Fruit fly (Drosophila melanogaster) whole organism, embryonic: ENCODE measurements around the gene DPCoAC.

Source experiments
- Abd-B ChIP-seq: fragments of 200-800 bp; sonication (Bioruptor generic); optimal IDR thresholded peaks from 2 replicates; lab custom pipeline; 2018; ENCODE audit warnings: missing biosample characterization, mild to moderate bottlenecking, missing genetic modification characterization, moderate library complexity
- Aef1 ChIP-seq: fragments of 200-800 bp; sonication (Bioruptor generic); IDR thresholded peaks from 3 replicates; pipeline ENCODE4 v1.3.6; 2022; ENCODE audit warnings: missing biosample characterization, missing genetic modification characterization
- C15 ChIP-seq: fragments of 200-800 bp; sonication (Bioruptor generic); IDR thresholded peaks from 3 replicates; pipeline ENCODE4 v1.3.6; 2022; ENCODE audit warnings: missing biosample characterization, missing genetic modification characterization
- CG12299 ChIP-seq: fragments of 200-800 bp; sonication (Bioruptor generic); optimal IDR thresholded peaks from 2 replicates; lab custom pipeline; 2018; ENCODE audit warnings: missing biosample characterization, mild to moderate bottlenecking, missing genetic modification characterization
- CG1233 ChIP-seq: fragments of 200-800 bp; sonication (Bioruptor generic); optimal IDR thresholded peaks from 4 replicates; lab custom pipeline; 2018; ENCODE audit warnings: missing biosample characterization, mild to moderate bottlenecking, missing genetic modification characterization
- CG12769 ChIP-seq: fragments of 200-800 bp; sonication (Bioruptor generic); optimal IDR thresholded peaks from 2 replicates; lab custom pipeline; 2019; ENCODE audit warnings: missing biosample characterization, mild to moderate bottlenecking, missing genetic modification characterization, moderate library complexity
- CG13123 ChIP-seq: fragments of 200-800 bp; sonication (Bioruptor generic); optimal IDR thresholded peaks from 2 replicates; lab custom pipeline; 2016; ENCODE audit warnings: missing biosample characterization, missing genetic modification characterization
- CG13424 ChIP-seq: fragments of 200-800 bp; sonication (Bioruptor generic); optimal IDR thresholded peaks from 2 replicates; lab custom pipeline; 2019; ENCODE audit warnings: missing biosample characterization, mild to moderate bottlenecking, missing genetic modification characterization, moderate library complexity
- CG14050 ChIP-seq: fragments of 200-800 bp; sonication (Bioruptor generic); IDR thresholded peaks from 3 replicates; pipeline ENCODE4 v1.3.6; 2022; ENCODE audit warnings: missing biosample characterization, missing genetic modification characterization
- CG14860 ChIP-seq: fragments of 200-800 bp; sonication (Bioruptor generic); IDR thresholded peaks from 3 replicates; pipeline ENCODE4 v1.3.6; 2022; ENCODE audit warnings: missing biosample characterization, missing genetic modification characterization; ENCODE audit not compliant: partially characterized antibody
- CG17802 ChIP-seq: fragments of 200-800 bp; sonication (Bioruptor generic); optimal IDR thresholded peaks from 2 replicates; lab custom pipeline; 2018; ENCODE audit warnings: missing biosample characterization, mild to moderate bottlenecking, missing genetic modification characterization, moderate library complexity
- CG18262 ChIP-seq: fragments of 200-800 bp; optimal IDR thresholded peaks from 3 replicates; lab custom pipeline; 2019; ENCODE audit warnings: missing biosample characterization, mild to moderate bottlenecking, missing genetic modification characterization, moderate library complexity
- CG18599 ChIP-seq: fragments of 200-800 bp; sonication (Bioruptor generic); optimal IDR thresholded peaks from 3 replicates; lab custom pipeline; 2017; ENCODE audit warnings: missing biosample characterization, missing genetic modification characterization, mild to moderate bottlenecking, moderate library complexity, missing genetic modification reagents
- CG30403 ChIP-seq: fragments of 200-800 bp; sonication (Bioruptor generic); optimal IDR thresholded peaks from 3 replicates; lab custom pipeline; 2016; ENCODE audit warnings: missing biosample characterization, missing genetic modification characterization
- CG30431 ChIP-seq: fragments of 200-800 bp; sonication (Bioruptor generic); optimal IDR thresholded peaks from 2 replicates; lab custom pipeline; 2017; ENCODE audit warnings: missing biosample characterization, missing genetic modification characterization
- CG3847 ChIP-seq: fragments of 200-800 bp; sonication (Bioruptor generic); IDR thresholded peaks from 2 replicates; pipeline ENCODE4 v1.3.6; 2022; ENCODE audit warnings: missing biosample characterization, missing genetic modification characterization
- CG6175 ChIP-seq: fragments of 200-800 bp; sonication (Bioruptor generic); IDR thresholded peaks from 3 replicates; pipeline ENCODE4 v1.3.6; 2022; ENCODE audit warnings: missing biosample characterization, missing genetic modification characterization
- CG7556 ChIP-seq: fragments of 200-800 bp; sonication (Bioruptor generic); optimal IDR thresholded peaks from 2 replicates; lab custom pipeline; 2017; ENCODE audit warnings: missing biosample characterization, mild to moderate bottlenecking, missing genetic modification characterization
- CG8388 ChIP-seq: fragments of 200-800 bp; sonication (Bioruptor generic); optimal IDR thresholded peaks from 2 replicates; lab custom pipeline; 2019; ENCODE audit warnings: missing biosample characterization, mild to moderate bottlenecking, missing genetic modification characterization, moderate library complexity
- CG8924 ChIP-seq: fragments of 200-800 bp; optimal IDR thresholded peaks from 3 replicates; lab custom pipeline; 2019; ENCODE audit warnings: missing biosample characterization, mild to moderate bottlenecking, missing genetic modification characterization, moderate library complexity
- D19A ChIP-seq: fragments of 200-800 bp; optimal IDR thresholded peaks from 3 replicates; lab custom pipeline; 2019; ENCODE audit warnings: missing biosample characterization, mild to moderate bottlenecking, missing genetic modification characterization, moderate library complexity
- Ets97D ChIP-seq: fragments of 200-800 bp; sonication (Bioruptor generic); optimal IDR thresholded peaks from 3 replicates; lab custom pipeline; 2016; ENCODE audit warnings: missing biosample characterization, missing genetic modification characterization
- Fer1 ChIP-seq: fragments of 200-800 bp; sonication (Bioruptor generic); optimal IDR thresholded peaks from 2 replicates; lab custom pipeline; 2017; ENCODE audit warnings: missing biosample characterization, mild to moderate bottlenecking, missing genetic modification characterization
- Fer3 ChIP-seq: fragments of 200-800 bp; sonication (Bioruptor generic); optimal IDR thresholded peaks from 2 replicates; lab custom pipeline; 2018; ENCODE audit warnings: missing biosample characterization, mild to moderate bottlenecking, missing genetic modification characterization, moderate library complexity
- Hr39 ChIP-seq: fragments of >200 bp; optimal IDR thresholded peaks from 2 replicates; lab custom pipeline; 2017
- MBD-R2 ChIP-seq: fragments of 200-800 bp; sonication (Bioruptor generic); IDR thresholded peaks from 2 replicates; pipeline ENCODE4 v1.3.6; 2022; ENCODE audit warnings: missing biosample characterization, missing genetic modification characterization
- MTF-1 ChIP-seq: fragments of 200-800 bp; sonication (Bioruptor generic); optimal IDR thresholded peaks from 2 replicates; lab custom pipeline; 2018; ENCODE audit warnings: missing biosample characterization, mild to moderate bottlenecking, missing genetic modification characterization, borderline replicate concordance
- Max ChIP-seq: fragments of 200-800 bp; sonication (Bioruptor generic); optimal IDR thresholded peaks from 2 replicates; lab custom pipeline; 2016; ENCODE audit warnings: missing biosample characterization, mild to moderate bottlenecking, missing genetic modification characterization
- Med ChIP-seq: fragments of 200-800 bp; sonication (Bioruptor generic); peaks from one replicate; lab custom pipeline; 2016; ENCODE audit warnings: missing biosample characterization, missing genetic modification characterization, mild to moderate bottlenecking, inconsistent platforms, moderate library complexity
- Neu2 ChIP-seq: fragments of 200-800 bp; sonication (Bioruptor generic); optimal IDR thresholded peaks from 3 replicates; lab custom pipeline; 2016; ENCODE audit warnings: missing biosample characterization, missing genetic modification characterization, borderline replicate concordance
- Rfx ChIP-seq: fragments of 200-800 bp; sonication (Bioruptor generic); IDR thresholded peaks from 2 replicates; pipeline ENCODE4 v1.3.6; 2022; ENCODE audit warnings: missing biosample characterization, missing genetic modification characterization
- Rx ChIP-seq: fragments of 200-800 bp; sonication (Bioruptor generic); IDR thresholded peaks from 2 replicates; pipeline ENCODE4 v1.3.6; 2022; ENCODE audit warnings: missing biosample characterization, missing genetic modification characterization
- Tbp ChIP-seq: fragments of >200 bp; optimal IDR thresholded peaks from 2 replicates; lab custom pipeline; 2018; ENCODE audit warnings: missing biosample characterization, missing genetic modification characterization
- ac ChIP-seq: fragments of 200-800 bp; sonication (Bioruptor generic); optimal IDR thresholded peaks from 3 replicates; lab custom pipeline; 2017; ENCODE audit warnings: missing biosample characterization, mild to moderate bottlenecking, missing genetic modification characterization
- disco-r ChIP-seq: fragments of 200-800 bp; sonication (Bioruptor generic); optimal IDR thresholded peaks from 2 replicates; lab custom pipeline; 2016; ENCODE audit warnings: missing biosample characterization, missing genetic modification characterization
- fd96Cb ChIP-seq: fragments of 200-800 bp; sonication (Bioruptor generic); optimal IDR thresholded peaks from 2 replicates; lab custom pipeline; 2018; ENCODE audit warnings: missing biosample characterization, mild to moderate bottlenecking, missing genetic modification characterization, moderate library complexity
- gem ChIP-seq: fragments of 200-800 bp; sonication (Bioruptor generic); optimal IDR thresholded peaks from 2 replicates; lab custom pipeline; 2019; ENCODE audit warnings: missing biosample characterization, mild to moderate bottlenecking, missing genetic modification characterization, moderate library complexity
- gsb-n ChIP-seq: fragments of 200-800 bp; sonication (Bioruptor generic); optimal IDR thresholded peaks from 3 replicates; lab custom pipeline; 2018; ENCODE audit warnings: missing biosample characterization, mild to moderate bottlenecking, missing genetic modification characterization
- inv ChIP-seq: fragments of 200-800 bp; sonication (Bioruptor generic); IDR thresholded peaks from 2 replicates; pipeline ENCODE4 v1.3.6; 2022; ENCODE audit warnings: missing biosample characterization, missing genetic modification characterization; ENCODE audit not compliant: partially characterized antibody
- kay ChIP-seq: fragments of 200-800 bp; sonication (Bioruptor generic); optimal IDR thresholded peaks from 2 replicates; lab custom pipeline; 2016; ENCODE audit warnings: missing biosample characterization, missing genetic modification characterization
- lov ChIP-seq, 2 experiments: fragments of 200-800 bp in 1 of 2; fragments of >200 bp in 1 of 2; sonication (Bioruptor generic) in 1 of 2; IDR thresholded peaks in 1 of 2; optimal IDR thresholded peaks in 1 of 2; 2 replicates in 1 of 2; 3 replicates in 1 of 2; pipeline versions ENCODE4 v1.3.6 to Lab custom; 2017 to 2022; ENCODE audit warnings: missing biosample characterization in 1 of 2, missing genetic modification characterization in 1 of 2
- org-1 ChIP-seq: fragments of 200-800 bp; sonication (Bioruptor generic); optimal IDR thresholded peaks from 2 replicates; lab custom pipeline; 2017; ENCODE audit warnings: missing biosample characterization, missing genetic modification characterization
- ro ChIP-seq: fragments of 200-800 bp; sonication (Bioruptor generic); IDR thresholded peaks from 2 replicates; pipeline ENCODE4 v1.3.6; 2022; ENCODE audit warnings: missing biosample characterization, missing genetic modification characterization
- sqz ChIP-seq: fragments of 200-800 bp; sonication (Bioruptor generic); optimal IDR thresholded peaks from 3 replicates; lab custom pipeline; 2018; ENCODE audit warnings: missing biosample characterization, mild to moderate bottlenecking, missing genetic modification characterization
- stc ChIP-seq: fragments of 200-800 bp; sonication (Bioruptor generic); IDR thresholded peaks from 2 replicates; pipeline ENCODE4 v1.3.6; 2022; ENCODE audit warnings: missing biosample characterization, missing genetic modification characterization
- stwl ChIP-seq: fragments of 200-800 bp; sonication (Bioruptor generic); optimal IDR thresholded peaks from 3 replicates; lab custom pipeline; 2018; ENCODE audit warnings: missing biosample characterization, mild to moderate bottlenecking, missing genetic modification characterization, moderate library complexity
- tx ChIP-seq: fragments of 200-800 bp; sonication (Bioruptor generic); optimal IDR thresholded peaks from 2 replicates; lab custom pipeline; 2016; ENCODE audit warnings: missing biosample characterization, missing genetic modification characterization

The DPCoAC gene

dm6 chr3R:20594194-20595144 is 37.0 kb upstream of the DPCoAC start:
- TF ChIP-seq fd96Cb (tag; lab: Kevin White, UChicago) (peak; percentile 96), CG30403 (peak; percentile 91), tx (GFP tag; lab: Kevin White, UChicago) (no peak), Neu2 (GFP tag; lab: Kevin White, UChicago) (no peak), Fer1 (GFP tag; lab: Kevin White, UChicago) (peak; percentile 85), Aef1 (GFP tag; lab: Robert Waterston, UW) (peak; percentile 74), CG1233 (GFP tag; lab: Kevin White, UChicago) (peak; percentile 86), Max (GFP tag; lab: Kevin White, UChicago) (peak; percentile 79), Hr39 (lab: Kevin White, UChicago) (no peak), CG30431 (GFP tag; lab: Kevin White, UChicago) (peak; percentile 68), CG17802 (tag; lab: Kevin White, UChicago) (peak; percentile 47), inv (GFP tag; lab: Robert Waterston, UW) (no peak), MTF-1 (peak; percentile 45), CG18599 (GFP tag; lab: Kevin White, UChicago) (peak; percentile 85), CG18262 (peak; percentile 98), org-1 (peak; percentile 86), Tbp (GFP tag; lab: Kevin White, UChicago) (no peak), Ets97D (GFP tag; lab: Kevin White, UChicago) (peak; percentile 29), CG8924 (peak; percentile 94), Abd-B (GFP tag; lab: Kevin White, UChicago) (peak; percentile 92), Fer3 (peak; percentile 81), sqz (GFP tag; lab: Kevin White, UChicago) (peak; percentile 91), D19A (tag; lab: Kevin White, UChicago) (peak; percentile 93), ac (GFP tag; lab: Kevin White, UChicago) (peak; percentile 91), gsb-n (peak; percentile 98), CG12299 (peak; percentile 92), CG14860 (GFP tag; lab: Robert Waterston, UW) (no peak), gem (tag; lab: Kevin White, UChicago) (peak; percentile 98), Rx (GFP tag; lab: Robert Waterston, UW) (0 out of 2 replicates have a peak, but pooled peaks have one; percentile 32), CG3847 (GFP tag; lab: Robert Waterston, UW) (peak; percentile 61), Med (GFP tag; lab: Kevin White, UChicago) (peak; percentile 63), CG7556 (GFP tag; lab: Kevin White, UChicago) (peak; percentile 95), CG8388 (GFP tag; lab: Kevin White, UChicago) (peak; percentile 96), CG14050 (GFP tag; lab: Robert Waterston, UW) (peak; percentile 55), MBD-R2 (GFP tag; lab: Robert Waterston, UW) (no peak; the same call in 1 of the 2 replicates), lov (optimal IDR thresholded peaks at IDR 0.05; lab: Kevin White, UChicago) (no peak), lov (GFP tag; IDR thresholded peaks at IDR 0.05; lab: Robert Waterston, UW) (0 out of 3 replicates have a peak, but pooled peaks have one; percentile 15), stwl (tag; lab: Kevin White, UChicago) (peak; percentile 37), C15 (GFP tag; lab: Robert Waterston, UW) (no peak), ro (GFP tag; lab: Robert Waterston, UW) (peak; percentile 42; the same call in 1 of the 2 replicates), CG13123 (peak; percentile 55), disco-r (GFP tag; lab: Kevin White, UChicago) (no peak), stc (GFP tag; lab: Robert Waterston, UW) (peak; percentile 68), CG13424 (tag; lab: Kevin White, UChicago) (peak; percentile 93), kay (GFP tag; lab: Kevin White, UChicago) (peak; percentile 43), CG12769 (tag; lab: Kevin White, UChicago) (peak; percentile 9), Rfx (GFP tag; lab: Robert Waterston, UW) (peak; percentile 49), CG6175 (GFP tag; lab: Robert Waterston, UW) (peak; percentile 7; the same call in 1 of the 3 replicates)
